Fruit fly (Drosophila melanogaster) whole organism, adult: Measurements from ENCODE around the gene CG14384.

ENCODE experiments used
- CG11617 ChIP-seq: fragments of 200-800 bp; sonication (Bioruptor generic); optimal IDR thresholded peaks from 2 replicates; lab custom pipeline; 2017; ENCODE audit warnings: mild to moderate bottlenecking, missing biosample characterization, missing genetic modification reagents, missing genetic modification characterization
- CG12768 ChIP-seq: fragments of 200-800 bp; sonication (Bioruptor generic); optimal IDR thresholded peaks from 2 replicates; lab custom pipeline; 2017; ENCODE audit warnings: missing biosample characterization, missing genetic modification characterization, mild to moderate bottlenecking, moderate library complexity, missing genetic modification reagents
- CG14711 ChIP-seq: fragments of 200-800 bp; sonication (Bioruptor generic); optimal IDR thresholded peaks from 2 replicates; lab custom pipeline; 2018; ENCODE audit warnings: missing biosample characterization, mild to moderate bottlenecking, missing genetic modification characterization, moderate library complexity
- CG1620 ChIP-seq: fragments of 200-800 bp; sonication (Bioruptor generic); optimal IDR thresholded peaks from 2 replicates; lab custom pipeline; 2016; ENCODE audit warnings: missing biosample characterization, missing genetic modification characterization
- CG33017 ChIP-seq: fragments of 200-800 bp; sonication (Bioruptor generic); optimal IDR thresholded peaks from 2 replicates; lab custom pipeline; 2018; ENCODE audit warnings: missing biosample characterization, mild to moderate bottlenecking, missing genetic modification characterization, moderate library complexity
- CG5204 ChIP-seq: fragments of 200-800 bp; sonication (Bioruptor generic); optimal IDR thresholded peaks from 2 replicates; lab custom pipeline; 2016; ENCODE audit warnings: missing biosample characterization, missing genetic modification characterization
- CG7045 ChIP-seq: fragments of 200-800 bp; sonication (Bioruptor generic); optimal IDR thresholded peaks from 2 replicates; lab custom pipeline; 2017; ENCODE audit warnings: missing biosample characterization, mild to moderate bottlenecking, missing genetic modification characterization
- CG7101 ChIP-seq: fragments of 200-800 bp; sonication (Bioruptor generic); optimal IDR thresholded peaks from 2 replicates; lab custom pipeline; 2018; ENCODE audit warnings: missing biosample characterization, mild to moderate bottlenecking, missing genetic modification characterization, moderate library complexity
- Clk ChIP-seq: fragments of 200-800 bp; sonication (Bioruptor generic); optimal IDR thresholded peaks from 2 replicates; lab custom pipeline; 2017; ENCODE audit warnings: missing biosample characterization, missing genetic modification characterization
- Crg-1 ChIP-seq: fragments of 200-800 bp; sonication (Bioruptor generic); optimal IDR thresholded peaks from 2 replicates; lab custom pipeline; 2016; ENCODE audit warnings: missing biosample characterization, missing genetic modification characterization
- Hr96 ChIP-seq: fragments of 200-800 bp; sonication (Bioruptor generic); optimal IDR thresholded peaks from 2 replicates; lab custom pipeline; 2016; ENCODE audit warnings: missing biosample characterization, missing genetic modification characterization
- Mnt ChIP-seq: fragments of 200-800 bp; sonication (Bioruptor generic); optimal IDR thresholded peaks from 2 replicates; lab custom pipeline; 2016; ENCODE audit warnings: missing biosample characterization, mild to moderate bottlenecking, missing genetic modification characterization
- bab1 ChIP-seq: fragments of 200-800 bp; sonication (Bioruptor generic); optimal IDR thresholded peaks from 3 replicates; lab custom pipeline; 2019; ENCODE audit warnings: missing biosample characterization, mild to moderate bottlenecking, missing genetic modification characterization, moderate library complexity
- cic ChIP-seq: fragments of 200-800 bp; sonication (Bioruptor generic); optimal IDR thresholded peaks from 2 replicates; lab custom pipeline; 2017; ENCODE audit warnings: missing biosample characterization, mild to moderate bottlenecking, missing genetic modification characterization, moderate library complexity
- cnc ChIP-seq, 2 experiments: fragments of >200 bp; optimal IDR thresholded peaks; 2 replicates each; lab custom pipeline; 2017
- kay ChIP-seq: fragments of 200-800 bp; sonication (Bioruptor generic); peaks from one replicate; lab custom pipeline; 2016; ENCODE audit warnings: missing biosample characterization, missing genetic modification characterization, borderline replicate concordance
- ovo ChIP-seq: fragments of 200-800 bp; sonication (Bioruptor generic); optimal IDR thresholded peaks from 2 replicates; lab custom pipeline; 2016; ENCODE audit warnings: missing biosample characterization, missing genetic modification characterization
- pad ChIP-seq: fragments of 200-800 bp; sonication (Bioruptor generic); optimal IDR thresholded peaks from 3 replicates; lab custom pipeline; 2017; ENCODE audit warnings: missing biosample characterization, missing genetic modification characterization, mild to moderate bottlenecking, moderate library complexity, missing genetic modification reagents
- tj ChIP-seq: fragments of 200-800 bp; sonication (Bioruptor generic); optimal IDR thresholded peaks from 3 replicates; lab custom pipeline; 2017; ENCODE audit warnings: missing biosample characterization, mild to moderate bottlenecking, missing genetic modification characterization, moderate library complexity
- toe ChIP-seq: fragments of 200-800 bp; sonication (Bioruptor generic); optimal IDR thresholded peaks from 2 replicates; lab custom pipeline; 2016; ENCODE audit warnings: missing biosample characterization, missing genetic modification characterization

CG14384 gene

dm6 chr3R:12982982-12983633 lies 15.6 kb upstream of the CG14384 start:
- no peak for TF ChIP-seq CG11617 (GFP tag; lab: Kevin White, UChicago)
- peak; percentile 98 for TF ChIP-seq kay (GFP tag; lab: Kevin White, UChicago)
- no peak for TF ChIP-seq pad (GFP tag; lab: Kevin White, UChicago)
- TF ChIP-seq CG12768 (GFP tag; lab: Kevin White, UChicago) = no peak
- TF ChIP-seq toe = no peak
- no peak for TF ChIP-seq Hr96 (GFP tag; lab: Kevin White, UChicago)
- no peak for TF ChIP-seq CG33017 (tag; lab: Kevin White, UChicago)
- peak; percentile 24 for TF ChIP-seq Mnt (GFP tag; lab: Kevin White, UChicago)
- TF ChIP-seq cic (GFP tag; lab: Kevin White, UChicago) = peak; percentile 78

dm6 chr3R:12982167-12982981 lies 14.9 kb upstream of the CG14384 start:
- TF ChIP-seq kay (GFP tag; lab: Kevin White, UChicago) (peak; percentile 54), Mnt (GFP tag; lab: Kevin White, UChicago) (peak; percentile 44), Hr96 (GFP tag; lab: Kevin White, UChicago) (no peak), ovo (GFP tag; lab: Kevin White, UChicago) (peak; percentile 72), Crg-1 (GFP tag; lab: Kevin White, UChicago) (peak; percentile 35), cnc (optimal IDR thresholded peaks at IDR 0.05; lab: Kevin White, UChicago) (no peak), toe (peak; percentile 56), pad (GFP tag; lab: Kevin White, UChicago) (peak; percentile 47), Clk (GFP tag; lab: Kevin White, UChicago) (peak; percentile 76), CG11617 (GFP tag; lab: Kevin White, UChicago) (peak; percentile 83), CG33017 (tag; lab: Kevin White, UChicago) (peak; percentile 82), CG12768 (GFP tag; lab: Kevin White, UChicago) (peak; percentile 80), CG7045 (GFP tag; lab: Kevin White, UChicago) (peak; percentile 44), CG5204 (peak; percentile 75), CG14711 (tag; lab: Kevin White, UChicago) (peak; percentile 93), cic (GFP tag; lab: Kevin White, UChicago) (peak; percentile 91), bab1 (GFP tag; lab: Kevin White, UChicago) (peak; percentile 72), CG7101 (tag; lab: Kevin White, UChicago) (peak; percentile 81), tj (GFP tag; lab: Kevin White, UChicago) (peak; percentile 89), CG1620 (GFP tag; lab: Kevin White, UChicago) (peak; percentile 13)

- no peak for TF ChIP-seq tj (GFP tag; lab: Kevin White, UChicago)
- peak; percentile 59 for TF ChIP-seq CG5204
- TF ChIP-seq ovo (GFP tag; lab: Kevin White, UChicago) = no peak
- peak; percentile 39 for TF ChIP-seq bab1 (GFP tag; lab: Kevin White, UChicago)
- TF ChIP-seq CG14711 (tag; lab: Kevin White, UChicago) = no peak
- TF ChIP-seq CG33017 (tag; lab: Kevin White, UChicago) = peak; percentile 79
- peak; percentile 27 for TF ChIP-seq toe
- TF ChIP-seq CG7101 (tag; lab: Kevin White, UChicago) = peak; percentile 41
- TF ChIP-seq Clk (GFP tag; lab: Kevin White, UChicago) = peak; percentile 16
- peak; percentile 9 for TF ChIP-seq pad (GFP tag; lab: Kevin White, UChicago)
- TF ChIP-seq CG7045 (GFP tag; lab: Kevin White, UChicago) = peak; percentile 76
- peak; percentile 61 for TF ChIP-seq CG11617 (GFP tag; lab: Kevin White, UChicago)
- TF ChIP-seq Crg-1 (GFP tag; lab: Kevin White, UChicago) = no peak
- peak; percentile 77 for TF ChIP-seq CG12768 (GFP tag; lab: Kevin White, UChicago)
- no peak for TF ChIP-seq CG1620 (GFP tag; lab: Kevin White, UChicago)
These were observed 14.0 kb upstream of the CG14384 start for dm6 chr3R:12981334-12982166.

- TF ChIP-seq CG14711 (tag; lab: Kevin White, UChicago) (peak; percentile 4), Hr96 (GFP tag; lab: Kevin White, UChicago) (peak; percentile 41), pad (GFP tag; lab: Kevin White, UChicago) (no peak), Mnt (GFP tag; lab: Kevin White, UChicago) (peak; percentile 6), CG1620 (GFP tag; lab: Kevin White, UChicago) (peak; percentile 9)
These were observed 13.2 kb upstream of the CG14384 start, which contains the start of gene Paip2 for dm6 chr3R:12980628-12981219. Gene Paip2 (plus strand): TSS chr3R:12980792.
